Fruit fly (Drosophila melanogaster): ENCODE measurements around the gene CG31643.
A peak's percentile ranks its signal among the peaks of the same experiment; 100 is the strongest.

The CG31643 gene

dm6 chr2L:6028712-6029111, 9.2 kb upstream of the CG31643 start (continued):
- TF ChIP-seq kay (GFP tag; optimal IDR thresholded peaks at IDR 0.05) (no peak), Dip2 (GFP tag; IDR thresholded peaks at IDR 0.05) (no peak), ci (GFP tag; IDR thresholded peaks at IDR 0.05) (peak; percentile 73), CG4730 (GFP tag; IDR thresholded peaks at IDR 0.05) (0 out of 2 replicates have a peak, but pooled peaks have one; percentile 15), CG3065 (GFP tag; optimal IDR thresholded peaks at IDR 0.05) (no peak), Stat92E (GFP tag; optimal IDR thresholded peaks at IDR 0.05) (no peak)

dm6 chr2L:6031838-6032237, 6.1 kb upstream of the CG31643 start:
- TF ChIP-seq row (GFP tag; IDR thresholded peaks at IDR 0.05) (peak; percentile 34; the same call in 2 of the 3 replicates), CG11695 (GFP tag; IDR thresholded peaks at IDR 0.05) (no peak), gcm2 (GFP tag; optimal IDR thresholded peaks at IDR 0.05) (no peak), Med (GFP tag) (peak; percentile 3), Neu2 (GFP tag; optimal IDR thresholded peaks at IDR 0.05; ENCODE audit: borderline replicate concordance) (no peak), tup (GFP tag; optimal IDR thresholded peaks at IDR 0.05) (no peak), D19A (tag; optimal IDR thresholded peaks at IDR 0.05) (peak; percentile 67), ranshi (GFP tag; IDR thresholded peaks at IDR 0.05) (no peak), nom (GFP tag; optimal IDR thresholded peaks at IDR 0.05) (no peak), ATbp (GFP tag; optimal IDR thresholded peaks at IDR 0.05) (no peak), sim (GFP tag; IDR thresholded peaks at IDR 0.05) (no peak), CG6175 (GFP tag; IDR thresholded peaks at IDR 0.05) (no peak), CG4360 (GFP tag; IDR thresholded peaks at IDR 0.05) (no peak), CG9609 (GFP tag; optimal IDR thresholded peaks at IDR 0.05) (no peak), Drgx (GFP tag; IDR thresholded peaks at IDR 0.05) (peak; percentile 45; the same call in 1 of the 2 replicates), CG1603 (tag; optimal IDR thresholded peaks at IDR 0.05) (no peak), BEAF-32 (GFP tag; optimal IDR thresholded peaks at IDR 0.05) (no peak), CG9797 (GFP tag; optimal IDR thresholded peaks at IDR 0.05) (no peak), sug (tag; optimal IDR thresholded peaks at IDR 0.05) (no peak), ato (GFP tag; IDR thresholded peaks at IDR 0.05; ENCODE audit: partially characterized antibody) (no peak), Ptx1 (GFP tag; IDR thresholded peaks at IDR 0.05) (no peak), prd (optimal IDR thresholded peaks at IDR 0.05) (no peak), prd (GFP tag; IDR thresholded peaks at IDR 0.05) (0 out of 3 replicates have a peak, but pooled peaks have one; percentile 15), Ravus (GFP tag; IDR thresholded peaks at IDR 0.05) (no peak), ems (GFP tag; optimal IDR thresholded peaks at IDR 0.05) (no peak), Bdp1 (GFP tag; optimal IDR thresholded peaks at IDR 0.05) (no peak), Dref (GFP tag; IDR thresholded peaks at IDR 0.05) (no peak), CG2875 (GFP tag; optimal IDR thresholded peaks at IDR 0.05) (no peak), Fer1 (GFP tag; optimal IDR thresholded peaks at IDR 0.05) (no peak), Max (GFP tag; optimal IDR thresholded peaks at IDR 0.05) (no peak), ash1 (GFP tag; optimal IDR thresholded peaks at IDR 0.05) (no peak), Ets97D (GFP tag; optimal IDR thresholded peaks at IDR 0.05) (no peak), ham (GFP tag; IDR thresholded peaks at IDR 0.05) (no peak), sens (GFP tag) (peak; percentile 42), ind (GFP tag; optimal IDR thresholded peaks at IDR 0.05) (no peak), CG6254 (GFP tag; optimal IDR thresholded peaks at IDR 0.05) (no peak), bab2 (GFP tag; optimal IDR thresholded peaks at IDR 0.05) (no peak), Dad (GFP tag; optimal IDR thresholded peaks at IDR 0.05) (no peak), wor (GFP tag; IDR thresholded peaks at IDR 0.05) (no peak), mirr (GFP tag; optimal IDR thresholded peaks at IDR 0.05) (no peak)

Measured in whole organism, embryonic.